Fruit fly (Drosophila melanogaster) whole organism, wandering third instar larva: ENCODE results near the gene Der-2.

Source experiments
- Abd-B ChIP-seq: fragments of >200 bp; optimal IDR thresholded peaks from 2 replicates; lab custom pipeline; 2017; ENCODE audit warnings: missing biosample characterization, missing genetic modification characterization
- CG32264 ChIP-seq: fragments of 200-800 bp; sonication (Bioruptor generic); optimal IDR thresholded peaks from 2 replicates; lab custom pipeline; 2016; ENCODE audit warnings: missing biosample characterization, missing genetic modification characterization
- CG9705 ChIP-seq: fragments of 200-800 bp; sonication (Bioruptor generic); optimal IDR thresholded peaks from 2 replicates; lab custom pipeline; 2018; ENCODE audit warnings: missing biosample characterization, mild to moderate bottlenecking, missing genetic modification characterization
- Dfd ChIP-seq: fragments of >200 bp; optimal IDR thresholded peaks from 2 replicates; lab custom pipeline; 2017; ENCODE audit warnings: missing biosample characterization, missing genetic modification characterization
- Dif ChIP-seq: fragments of 200-275, 200-300 bp; sonication (Bioruptor generic); optimal IDR thresholded peaks from 2 replicates; lab custom pipeline; 2018; ENCODE audit warnings: missing biosample characterization, missing genetic modification characterization; ENCODE audit not compliant: partially characterized antibody
- GATAd ChIP-seq: sonication (Bioruptor generic); optimal IDR thresholded peaks from 2 replicates; lab custom pipeline; 2016; ENCODE audit warnings: missing biosample characterization, missing genetic modification characterization
- HLH106 ChIP-seq: fragments of 200-800 bp; optimal IDR thresholded peaks from 3 replicates; lab custom pipeline; 2019; ENCODE audit warnings: missing biosample characterization, mild to moderate bottlenecking, missing genetic modification characterization, moderate library complexity
- Hnf4 ChIP-seq: fragments of 200-800 bp; sonication (Bioruptor generic); optimal IDR thresholded peaks from 2 replicates; lab custom pipeline; 2016; ENCODE audit warnings: missing biosample characterization, mild to moderate bottlenecking, missing genetic modification characterization
- Hr78 ChIP-seq: fragments of >200 bp; optimal IDR thresholded peaks from 2 replicates; lab custom pipeline; 2017; ENCODE audit warnings: missing biosample characterization, missing genetic modification characterization
- Jra ChIP-seq: sonication (Bioruptor generic); optimal IDR thresholded peaks from 2 replicates; lab custom pipeline; 2016; ENCODE audit warnings: missing biosample characterization, missing genetic modification characterization
- Mio ChIP-seq: sonication (Bioruptor generic); optimal IDR thresholded peaks from 2 replicates; lab custom pipeline; 2016; ENCODE audit warnings: missing biosample characterization, missing genetic modification characterization
- Myc ChIP-seq: fragments of >200 bp; optimal IDR thresholded peaks from 2 replicates; lab custom pipeline; 2017
- N ChIP-seq: fragments of >200 bp; optimal IDR thresholded peaks from 2 replicates; lab custom pipeline; 2018; ENCODE audit warnings: missing biosample characterization, missing external identifiers, missing genetic modification characterization
- OdsH ChIP-seq: fragments of 200-800 bp; sonication (Bioruptor generic); optimal IDR thresholded peaks from 2 replicates; lab custom pipeline; 2016; ENCODE audit warnings: missing biosample characterization, mild to moderate bottlenecking, missing genetic modification characterization
- Rel ChIP-seq, 2 experiments: fragments of 200-800 bp; sonication (Bioruptor generic) in 1 of 2; optimal IDR thresholded peaks; 2 replicates in 1 of 2; 3 replicates in 1 of 2; lab custom pipeline; 2016 to 2019; ENCODE audit warnings: mild to moderate bottlenecking in 2 of 2, missing biosample characterization in 2 of 2, missing genetic modification characterization in 2 of 2, moderate library complexity in 1 of 2
- Sp1 ChIP-seq: fragments of 200-800 bp; sonication (Bioruptor generic); optimal IDR thresholded peaks from 3 replicates; lab custom pipeline; 2019; ENCODE audit warnings: missing biosample characterization, mild to moderate bottlenecking, missing genetic modification characterization, moderate library complexity
- Vsx2 ChIP-seq: fragments of 200-300, 225-300 bp; sonication (Bioruptor generic); optimal IDR thresholded peaks from 2 replicates; lab custom pipeline; 2018; ENCODE audit warnings: missing biosample characterization, missing genetic modification characterization; ENCODE audit not compliant: partially characterized antibody
- br ChIP-seq: fragments of 200-800 bp; sonication (Bioruptor generic); optimal IDR thresholded peaks from 2 replicates; lab custom pipeline; 2016; ENCODE audit warnings: missing biosample characterization, missing genetic modification characterization
- brk ChIP-seq: fragments of 200-800 bp; sonication (Bioruptor generic); optimal IDR thresholded peaks from 2 replicates; lab custom pipeline; 2016; ENCODE audit warnings: missing biosample characterization, mild to moderate bottlenecking, missing genetic modification characterization
- dl ChIP-seq, 2 experiments: fragments of 175-275, 200-275 bp in 1 of 2; fragments of 200-275 bp in 1 of 2; sonication (Bioruptor generic); optimal IDR thresholded peaks; lab custom pipeline; 2018; ENCODE audit warnings: mild to moderate bottlenecking in 2 of 2, missing biosample characterization in 2 of 2, missing genetic modification characterization in 2 of 2, moderate library complexity in 2 of 2; ENCODE audit not compliant: partially characterized antibody in 2 of 2, insufficient read depth in 1 of 2
- dmrt93B ChIP-seq: fragments of 200-800 bp; sonication (Bioruptor generic); optimal IDR thresholded peaks from 2 replicates; lab custom pipeline; 2018; ENCODE audit warnings: missing biosample characterization, mild to moderate bottlenecking, missing genetic modification characterization
- dsf ChIP-seq: sonication (Bioruptor generic); optimal IDR thresholded peaks from 2 replicates; lab custom pipeline; 2016; ENCODE audit warnings: missing biosample characterization, missing genetic modification characterization, borderline replicate concordance
- ey ChIP-seq: fragments of 200-800 bp; sonication (Bioruptor generic); optimal IDR thresholded peaks from 2 replicates; lab custom pipeline; 2016; ENCODE audit warnings: missing biosample characterization, missing genetic modification characterization
- foxo ChIP-seq, 2 experiments: fragments of 200-800 bp; sonication (Bioruptor generic); optimal IDR thresholded peaks; 2 replicates in 1 of 2; 3 replicates in 1 of 2; lab custom pipeline; 2016 to 2017; ENCODE audit warnings: missing biosample characterization in 2 of 2, missing genetic modification characterization in 2 of 2
- fru ChIP-seq: fragments of 200-800 bp; sonication (Bioruptor generic); optimal IDR thresholded peaks from 3 replicates; lab custom pipeline; 2016; ENCODE audit warnings: missing biosample characterization, mild to moderate bottlenecking, missing genetic modification characterization
- h ChIP-seq: fragments of 200-800 bp; sonication (Bioruptor generic); optimal IDR thresholded peaks from 3 replicates; lab custom pipeline; 2016; ENCODE audit warnings: missing biosample characterization, mild to moderate bottlenecking, missing genetic modification characterization
- jim ChIP-seq: fragments of 175-275, 200-325 bp; sonication (Bioruptor generic); optimal IDR thresholded peaks from 2 replicates; lab custom pipeline; 2016; ENCODE audit warnings: missing biosample characterization, mild to moderate bottlenecking, missing genetic modification characterization
- lola ChIP-seq: fragments of >200 bp; optimal IDR thresholded peaks from 2 replicates; lab custom pipeline; 2017; ENCODE audit warnings: missing biosample characterization, missing genetic modification characterization
- pan ChIP-seq: fragments of >200 bp; optimal IDR thresholded peaks from 2 replicates; lab custom pipeline; 2017
- psq ChIP-seq: fragments of 200-800 bp; sonication (Bioruptor generic); optimal IDR thresholded peaks from 3 replicates; lab custom pipeline; 2017; ENCODE audit warnings: missing biosample characterization, mild to moderate bottlenecking, missing genetic modification characterization, moderate library complexity
- rgr ChIP-seq: fragments of 200-800 bp; sonication (Bioruptor generic); optimal IDR thresholded peaks from 3 replicates; lab custom pipeline; 2016; ENCODE audit warnings: missing biosample characterization, mild to moderate bottlenecking, missing genetic modification characterization
- sage ChIP-seq: fragments of 200-800 bp; sonication (Bioruptor generic); optimal IDR thresholded peaks from 2 replicates; lab custom pipeline; 2016; ENCODE audit warnings: missing biosample characterization, mild to moderate bottlenecking, missing genetic modification characterization
- sv ChIP-seq: fragments of 200-800 bp; sonication (Bioruptor generic); optimal IDR thresholded peaks from 3 replicates; lab custom pipeline; 2016; ENCODE audit warnings: missing biosample characterization, missing genetic modification characterization
- tai ChIP-seq: sonication (Bioruptor generic); optimal IDR thresholded peaks from 2 replicates; lab custom pipeline; 2016; ENCODE audit warnings: missing biosample characterization, missing genetic modification characterization
- usp ChIP-seq: fragments of >200 bp; optimal IDR thresholded peaks from 2 replicates; lab custom pipeline; 2017; ENCODE audit warnings: missing biosample characterization, missing genetic modification characterization
- woc ChIP-seq: sonication (Bioruptor generic); optimal IDR thresholded peaks from 2 replicates; lab custom pipeline; 2016; ENCODE audit warnings: missing biosample characterization, mild to moderate bottlenecking, missing genetic modification characterization

The Der-2 gene

dm6 chr3R:16449187-16449973 lies 34.6 kb downstream of the Der-2 start (continued):
- TF ChIP-seq OdsH (peak; percentile 82), Hnf4 (GFP tag; lab: Kevin White, UChicago) (peak; percentile 81)

- TF ChIP-seq sv (peak; percentile 40), rgr (GFP tag; lab: Kevin White, UChicago) (peak; percentile 31), Hnf4 (GFP tag; lab: Kevin White, UChicago) (peak; percentile 49), dmrt93B (GFP tag; lab: Kevin White, UChicago) (no peak)
Observed at dm6 chr3R:16448378-16449134, 35.5 kb downstream of the Der-2 start.

- TF ChIP-seq CG32264 (GFP tag; lab: Kevin White, UChicago) = no peak
- TF ChIP-seq Vsx2 = peak; percentile 75
- no peak for TF ChIP-seq Rel (GFP tag; optimal IDR thresholded peaks at IDR 0.05; lab: Kevin White, UChicago)
- TF ChIP-seq Rel (tag; optimal IDR thresholded peaks at IDR 0.05; lab: Kevin White, UChicago) = peak; percentile 58
Observed at dm6 chr3R:16447448-16448045, 36.5 kb downstream of the Der-2 start.

- no peak for TF ChIP-seq lola
- no peak for TF ChIP-seq dsf (GFP tag; lab: Kevin White, UChicago)
- TF ChIP-seq usp (GFP tag; lab: Kevin White, UChicago) = no peak
- TF ChIP-seq Myc (lab: Kevin White, UChicago) = no peak
- no peak for TF ChIP-seq dl (GFP tag; optimal IDR thresholded peaks at IDR 0.05; lab: Kevin White, UChicago; ENCODE audit: insufficient read depth in 1 of 2, partially characterized antibody in 2 of 2)
- peak; percentile 38 for TF ChIP-seq h (GFP tag; lab: Kevin White, UChicago)
- no peak for TF ChIP-seq Dfd (GFP tag; lab: Kevin White, UChicago)
- no peak for TF ChIP-seq psq (GFP tag; lab: Kevin White, UChicago)
- TF ChIP-seq sage (GFP tag; lab: Kevin White, UChicago) = no peak
- no peak for TF ChIP-seq Abd-B (GFP tag; lab: Kevin White, UChicago)
- TF ChIP-seq br (GFP tag; lab: Kevin White, UChicago) = no peak
- TF ChIP-seq Sp1 = no peak
- no peak for TF ChIP-seq Rel (GFP tag; optimal IDR thresholded peaks at IDR 0.05; lab: Kevin White, UChicago)
- TF ChIP-seq Rel (tag; optimal IDR thresholded peaks at IDR 0.05; lab: Kevin White, UChicago) = peak; percentile 79
- TF ChIP-seq GATAd = no peak
- TF ChIP-seq rgr (GFP tag; lab: Kevin White, UChicago) = no peak
- TF ChIP-seq Hr78 (GFP tag; lab: Kevin White, UChicago) = no peak
- TF ChIP-seq foxo (GFP tag; optimal IDR thresholded peaks at IDR 0.05; lab: Kevin White, UChicago) = no peak
- TF ChIP-seq Vsx2 = peak; percentile 99
- TF ChIP-seq HLH106 (tag; lab: Kevin White, UChicago) = no peak
- TF ChIP-seq ey = no peak
- no peak for TF ChIP-seq Jra (GFP tag; lab: Kevin White, UChicago)
- TF ChIP-seq tai (GFP tag; lab: Kevin White, UChicago) = peak; percentile 2
- peak; percentile 2 for TF ChIP-seq fru
- no peak for TF ChIP-seq brk
Observed at dm6 chr3R:16446836-16447235, 37.2 kb downstream of the Der-2 start.

- TF ChIP-seq rgr (GFP tag; lab: Kevin White, UChicago) (peak; percentile 96), usp (GFP tag; lab: Kevin White, UChicago) (no peak), sv (peak; percentile 87), Mio (no peak), ey (peak; percentile 91), foxo (GFP tag; optimal IDR thresholded peaks at IDR 0.05; lab: Kevin White, UChicago) (peak; percentile 54 to 95), lola (no peak), N (GFP tag; lab: Kevin White, UChicago) (no peak), CG9705 (GFP tag; lab: Kevin White, UChicago) (peak; percentile 61), tai (GFP tag; lab: Kevin White, UChicago) (no peak), GATAd (no peak), fru (peak; percentile 93), dl (GFP tag; optimal IDR thresholded peaks at IDR 0.05; lab: Kevin White, UChicago; ENCODE audit: insufficient read depth in 1 of 2, partially characterized antibody in 2 of 2) (no peak), dsf (GFP tag; lab: Kevin White, UChicago) (peak; percentile 27), jim (no peak), pan (lab: Kevin White, UChicago) (no peak), HLH106 (tag; lab: Kevin White, UChicago) (peak; percentile 77), Dif (GFP tag; lab: Kevin White, UChicago) (no peak), brk (no peak), Abd-B (GFP tag; lab: Kevin White, UChicago) (no peak), woc (GFP tag; lab: Kevin White, UChicago) (peak; percentile 86), Jra (GFP tag; lab: Kevin White, UChicago) (peak; percentile 94), Dfd (GFP tag; lab: Kevin White, UChicago) (no peak), Hr78 (GFP tag; lab: Kevin White, UChicago) (no peak), sage (GFP tag; lab: Kevin White, UChicago) (no peak), Vsx2 (no peak)
Observed at dm6 chr3R:16442937-16443336, 41.1 kb downstream of the Der-2 start, which contains the start of the genes Ttc1 and CG14882. Gene Ttc1, minus strand, starts transcription at chr3R:16443007. Gene CG14882, plus strand, starts transcription at chr3R:16443207.
